Fruit fly (Drosophila melanogaster) whole organism, prepupa: ENCODE results near the gene CG32032.

ENCODE experiments used
- CG6808 ChIP-seq: fragments of 200-800 bp; sonication (Bioruptor generic); optimal IDR thresholded peaks from 3 replicates; lab custom pipeline; 2017; ENCODE audit warnings: missing biosample characterization, missing genetic modification characterization, mild to moderate bottlenecking, moderate library complexity, missing genetic modification reagents
- Ets96B ChIP-seq: fragments of 200-800 bp; optimal IDR thresholded peaks from 2 replicates; lab custom pipeline; 2019; ENCODE audit warnings: missing biosample characterization, mild to moderate bottlenecking, missing genetic modification characterization, moderate library complexity
- Gug ChIP-seq: fragments of 200-800 bp; sonication (Bioruptor generic); IDR thresholded peaks from 2 replicates; pipeline ENCODE4 v1.3.6; 2022; ENCODE audit warnings: missing biosample characterization, missing genetic modification characterization
- Lpt ChIP-seq: fragments of 200-800 bp; sonication (Bioruptor generic); optimal IDR thresholded peaks from 3 replicates; lab custom pipeline; 2016; ENCODE audit warnings: missing biosample characterization, missing genetic modification characterization
- Met ChIP-seq: fragments of 200-800 bp; sonication (Bioruptor generic); optimal IDR thresholded peaks from 3 replicates; lab custom pipeline; 2016; ENCODE audit warnings: missing biosample characterization, missing genetic modification characterization
- Smox ChIP-seq: fragments of 200-800 bp; sonication (Bioruptor generic); optimal IDR thresholded peaks from 3 replicates; lab custom pipeline; 2016; ENCODE audit warnings: missing biosample characterization, missing genetic modification characterization
- cyc ChIP-seq: fragments of 200-800 bp; sonication (Bioruptor generic); optimal IDR thresholded peaks from 3 replicates; lab custom pipeline; 2016; ENCODE audit warnings: missing biosample characterization, missing genetic modification characterization
- dac ChIP-seq: fragments of 200-800 bp; sonication (Bioruptor generic); optimal IDR thresholded peaks from 2 replicates; lab custom pipeline; 2017; ENCODE audit warnings: missing biosample characterization, mild to moderate bottlenecking, missing genetic modification characterization
- lz ChIP-seq: fragments of 200-800 bp; sonication (Bioruptor generic); optimal IDR thresholded peaks from 3 replicates; lab custom pipeline; 2016; ENCODE audit warnings: missing biosample characterization, missing genetic modification characterization
- svp ChIP-seq: fragments of 200-800 bp; sonication (Bioruptor generic); peaks from one replicate; lab custom pipeline; 2016; ENCODE audit warnings: missing biosample characterization, missing genetic modification characterization
- vri ChIP-seq: fragments of 200-800 bp; sonication (Bioruptor generic); optimal IDR thresholded peaks from 3 replicates; lab custom pipeline; 2016; ENCODE audit warnings: missing biosample characterization, mild to moderate bottlenecking, missing genetic modification characterization

- TF ChIP-seq vri (GFP tag; lab: Kevin White, UChicago) (no peak), svp (no peak), Gug (GFP tag; lab: Robert Waterston, UW) (no peak), Ets96B (tag; lab: Kevin White, UChicago) (no peak), lz (GFP tag; lab: Kevin White, UChicago) (no peak), Met (GFP tag; lab: Kevin White, UChicago) (no peak), dac (GFP tag; lab: Kevin White, UChicago) (no peak), cyc (GFP tag; lab: Kevin White, UChicago) (no peak), Lpt (GFP tag; lab: Kevin White, UChicago) (no peak), Smox (GFP tag; lab: Kevin White, UChicago) (no peak), CG6808 (GFP tag; lab: Kevin White, UChicago) (no peak)
These were observed 45.8 kb upstream of the CG32032 start, which contains the start of gene Argk2 for dm6 chr3L:9047062-9047461.
